Fruit fly (Drosophila melanogaster) whole organism, embryonic: ENCODE results near the gene xmas.
A peak's percentile ranks its signal among the peaks of the same experiment; 100 is the strongest.

Source experiments
- Atf-2 ChIP-seq: fragments of 200-800 bp; sonication (Bioruptor generic); optimal IDR thresholded peaks from 2 replicates; lab custom pipeline; 2016; ENCODE audit warnings: missing biosample characterization, missing genetic modification characterization
- Bdp1 ChIP-seq: fragments of 200-800 bp; sonication (Bioruptor generic); optimal IDR thresholded peaks from 3 replicates; lab custom pipeline; 2016; ENCODE audit warnings: missing biosample characterization, missing genetic modification characterization
- Bgb ChIP-seq: fragments of 200-800 bp; sonication (Bioruptor generic); IDR thresholded peaks from 2 replicates; pipeline ENCODE4 v1.3.6; 2022; ENCODE audit warnings: missing biosample characterization, missing genetic modification characterization; ENCODE audit not compliant: partially characterized antibody
- Bteb2 ChIP-seq: fragments of 200-800 bp; sonication (Bioruptor generic); optimal IDR thresholded peaks from 2 replicates; lab custom pipeline; 2016; ENCODE audit warnings: missing biosample characterization, missing genetic modification characterization
- CG1024 ChIP-seq: fragments of 200-800 bp; sonication (Bioruptor generic); IDR thresholded peaks from 2 replicates; pipeline ENCODE4 v1.3.6; 2022; ENCODE audit warnings: missing biosample characterization, missing genetic modification characterization
- CG10267 ChIP-seq: fragments of 200-800 bp; sonication (Bioruptor generic); optimal IDR thresholded peaks from 2 replicates; lab custom pipeline; 2018; ENCODE audit warnings: missing biosample characterization, mild to moderate bottlenecking, missing genetic modification characterization, moderate library complexity
- CG11247 ChIP-seq: fragments of 200-800 bp; sonication (Bioruptor generic); IDR thresholded peaks from 2 replicates; pipeline ENCODE4 v1.3.6; 2022; ENCODE audit warnings: missing biosample characterization, missing genetic modification characterization
- CG12769 ChIP-seq: fragments of 200-800 bp; sonication (Bioruptor generic); optimal IDR thresholded peaks from 2 replicates; lab custom pipeline; 2019; ENCODE audit warnings: missing biosample characterization, mild to moderate bottlenecking, missing genetic modification characterization, moderate library complexity
- CG18011 ChIP-seq: fragments of 200-800 bp; sonication (Bioruptor generic); optimal IDR thresholded peaks from 2 replicates; lab custom pipeline; 2017; ENCODE audit warnings: missing biosample characterization, missing genetic modification characterization, mild to moderate bottlenecking, moderate library complexity, missing genotype
- CG2199 ChIP-seq: fragments of 200-800 bp; sonication (Bioruptor generic); IDR thresholded peaks from 3 replicates; pipeline ENCODE4 v1.3.6; 2022; ENCODE audit warnings: missing biosample characterization, missing genetic modification characterization
- CG30403 ChIP-seq: fragments of 200-800 bp; sonication (Bioruptor generic); optimal IDR thresholded peaks from 3 replicates; lab custom pipeline; 2016; ENCODE audit warnings: missing biosample characterization, missing genetic modification characterization
- CG31441 ChIP-seq: fragments of 200-800 bp; sonication (Bioruptor generic); IDR thresholded peaks from 2 replicates; pipeline ENCODE4 v1.3.6; 2022; ENCODE audit warnings: missing biosample characterization, missing genetic modification characterization
- CG32532 ChIP-seq: fragments of 200-800 bp; sonication (Bioruptor generic); IDR thresholded peaks from 2 replicates; pipeline ENCODE4 v1.3.6; 2022; ENCODE audit warnings: missing biosample characterization, missing genetic modification characterization
- CG33557 ChIP-seq: fragments of 200-800 bp; sonication (Bioruptor generic); optimal IDR thresholded peaks from 2 replicates; lab custom pipeline; 2019; ENCODE audit warnings: missing biosample characterization, mild to moderate bottlenecking, missing genetic modification characterization, moderate library complexity
- CG34224 ChIP-seq: fragments of 200-800 bp; sonication (Bioruptor generic); IDR thresholded peaks from 3 replicates; pipeline ENCODE4 v1.3.6; 2022; ENCODE audit warnings: missing biosample characterization, missing genetic modification characterization; ENCODE audit not compliant: partially characterized antibody
- CG3995 ChIP-seq: fragments of 200-800 bp; sonication (Bioruptor generic); optimal IDR thresholded peaks from 3 replicates; lab custom pipeline; 2016; ENCODE audit warnings: missing biosample characterization, missing genetic modification characterization
- CG42726 ChIP-seq: fragments of 200-800 bp; sonication (Bioruptor generic); IDR thresholded peaks from 2 replicates; pipeline ENCODE4 v1.3.6; 2022; ENCODE audit warnings: missing biosample characterization, missing genetic modification characterization; ENCODE audit not compliant: partially characterized antibody
- CG4328 ChIP-seq: fragments of 200-800 bp; sonication (Bioruptor generic); optimal IDR thresholded peaks from 3 replicates; lab custom pipeline; 2017; ENCODE audit warnings: missing biosample characterization, missing genetic modification reagents, missing genetic modification characterization
- CG4820 ChIP-seq: fragments of 200-800 bp; sonication (Bioruptor generic); optimal IDR thresholded peaks from 3 replicates; lab custom pipeline; 2016; ENCODE audit warnings: missing biosample characterization, missing genetic modification characterization
- CG5180 ChIP-seq: fragments of 200-800 bp; sonication (Bioruptor generic); optimal IDR thresholded peaks from 3 replicates; lab custom pipeline; 2017; ENCODE audit warnings: missing biosample characterization, missing genetic modification characterization, mild to moderate bottlenecking, moderate library complexity, missing genetic modification reagents
- CG6254 ChIP-seq: fragments of 200-800 bp; sonication (Bioruptor generic); optimal IDR thresholded peaks from 3 replicates; lab custom pipeline; 2017; ENCODE audit warnings: mild to moderate bottlenecking, missing biosample characterization, missing genetic modification reagents, missing genetic modification characterization
- CoRest ChIP-seq: fragments of 200-800 bp; sonication (Bioruptor generic); optimal IDR thresholded peaks from 3 replicates; lab custom pipeline; 2018; ENCODE audit warnings: missing biosample characterization, mild to moderate bottlenecking, missing genetic modification characterization, moderate library complexity
- D19A ChIP-seq: fragments of 200-800 bp; optimal IDR thresholded peaks from 3 replicates; lab custom pipeline; 2019; ENCODE audit warnings: missing biosample characterization, mild to moderate bottlenecking, missing genetic modification characterization, moderate library complexity
- D19B ChIP-seq: fragments of 200-800 bp; sonication (Bioruptor generic); optimal IDR thresholded peaks from 2 replicates; lab custom pipeline; 2017; ENCODE audit warnings: missing biosample characterization, mild to moderate bottlenecking, missing genetic modification characterization
- Deaf1 ChIP-seq: fragments of 200-800 bp; optimal IDR thresholded peaks from 3 replicates; lab custom pipeline; 2019; ENCODE audit warnings: missing biosample characterization, mild to moderate bottlenecking, missing genetic modification characterization, moderate library complexity
- Dip3 ChIP-seq: fragments of 200-800 bp; sonication (Bioruptor generic); optimal IDR thresholded peaks from 3 replicates; lab custom pipeline; 2016; ENCODE audit warnings: missing biosample characterization, missing genetic modification characterization
- Elba2 ChIP-seq: fragments of 200-800 bp; sonication (Bioruptor generic); optimal IDR thresholded peaks from 3 replicates; lab custom pipeline; 2016; ENCODE audit warnings: missing biosample characterization, missing genetic modification characterization
- Fer1 ChIP-seq: fragments of 200-800 bp; sonication (Bioruptor generic); optimal IDR thresholded peaks from 2 replicates; lab custom pipeline; 2017; ENCODE audit warnings: missing biosample characterization, mild to moderate bottlenecking, missing genetic modification characterization
- GATAe ChIP-seq: fragments of 200-800 bp; sonication (Bioruptor generic); conservative IDR thresholded peaks from 2 replicates; pipeline ENCODE4 v1.3.6; 2022; ENCODE audit warnings: missing biosample characterization, missing genetic modification characterization
- Hr51 ChIP-seq, 2 experiments: fragments of 200-800 bp; sonication (Bioruptor generic); optimal IDR thresholded peaks; 2 replicates in 1 of 2; 3 replicates in 1 of 2; lab custom pipeline; 2016 to 2018; ENCODE audit warnings: missing biosample characterization in 2 of 2, missing genetic modification characterization in 2 of 2, mild to moderate bottlenecking in 1 of 2, moderate library complexity in 1 of 2
- MTF-1 ChIP-seq: fragments of 200-800 bp; sonication (Bioruptor generic); optimal IDR thresholded peaks from 2 replicates; lab custom pipeline; 2018; ENCODE audit warnings: missing biosample characterization, mild to moderate bottlenecking, missing genetic modification characterization, borderline replicate concordance
- Med ChIP-seq: fragments of 200-800 bp; sonication (Bioruptor generic); peaks from one replicate; lab custom pipeline; 2016; ENCODE audit warnings: missing biosample characterization, missing genetic modification characterization, mild to moderate bottlenecking, inconsistent platforms, moderate library complexity
- Mrtf ChIP-seq: fragments of 200-800 bp; sonication (Bioruptor generic); IDR thresholded peaks from 3 replicates; pipeline ENCODE4 v1.3.6; 2022; ENCODE audit warnings: missing biosample characterization, missing genetic modification characterization
- Neu2 ChIP-seq: fragments of 200-800 bp; sonication (Bioruptor generic); optimal IDR thresholded peaks from 3 replicates; lab custom pipeline; 2016; ENCODE audit warnings: missing biosample characterization, missing genetic modification characterization, borderline replicate concordance
- Rfx ChIP-seq: fragments of 200-800 bp; sonication (Bioruptor generic); IDR thresholded peaks from 2 replicates; pipeline ENCODE4 v1.3.6; 2022; ENCODE audit warnings: missing biosample characterization, missing genetic modification characterization
- bab2 ChIP-seq: fragments of 200-800 bp; sonication (Bioruptor generic); optimal IDR thresholded peaks from 2 replicates; lab custom pipeline; 2016; ENCODE audit warnings: missing biosample characterization, missing genetic modification characterization
- croc ChIP-seq: fragments of 200-800 bp; sonication (Bioruptor generic); conservative IDR thresholded peaks from 3 replicates; pipeline ENCODE4 v1.3.6; 2022; ENCODE audit warnings: missing biosample characterization, missing genetic modification characterization
- grau ChIP-seq: fragments of 200-800 bp; optimal IDR thresholded peaks from 3 replicates; lab custom pipeline; 2019; ENCODE audit warnings: missing biosample characterization, mild to moderate bottlenecking, missing genetic modification characterization, moderate library complexity
- klu ChIP-seq: fragments of 200-800 bp; sonication (Bioruptor generic); IDR thresholded peaks from 2 replicates; pipeline ENCODE4 v1.3.6; 2022; ENCODE audit warnings: missing biosample characterization, missing genetic modification characterization
- lab ChIP-seq: fragments of 200-800 bp; sonication (Bioruptor generic); optimal IDR thresholded peaks from 3 replicates; lab custom pipeline; 2017; ENCODE audit warnings: missing biosample characterization, missing genetic modification characterization, mild to moderate bottlenecking, moderate library complexity, missing genetic modification reagents
- nerfin-2 ChIP-seq: fragments of 200-800 bp; sonication (Bioruptor generic); IDR thresholded peaks from 2 replicates; pipeline ENCODE4 v1.3.6; 2022; ENCODE audit warnings: missing biosample characterization, missing genetic modification characterization; ENCODE audit not compliant: partially characterized antibody
- onecut ChIP-seq: fragments of 200-800 bp; sonication (Bioruptor generic); IDR thresholded peaks from 2 replicates; pipeline ENCODE4 v1.3.6; 2022; ENCODE audit warnings: missing biosample characterization, missing genetic modification characterization
- pan ChIP-seq, 4 experiments: fragments of >200 bp in 3 of 4; fragments of 200-800 bp in 1 of 4; sonication (Bioruptor generic) in 1 of 4; optimal IDR thresholded peaks in 3 of 4; IDR thresholded peaks in 1 of 4; 2 replicates each; pipeline versions ENCODE4 v1.3.6 to Lab custom; 2017 to 2022; ENCODE audit warnings: missing biosample characterization in 2 of 4, missing genetic modification characterization in 2 of 4, mixed read lengths in 1 of 4
- salm ChIP-seq: fragments of 200-800 bp; sonication (Bioruptor generic); optimal IDR thresholded peaks from 2 replicates; lab custom pipeline; 2018; ENCODE audit warnings: missing biosample characterization, mild to moderate bottlenecking, missing genetic modification characterization
- scrt ChIP-seq: fragments of 200-800 bp; sonication (Bioruptor generic); optimal IDR thresholded peaks from 2 replicates; lab custom pipeline; 2018; ENCODE audit warnings: missing biosample characterization, mild to moderate bottlenecking, missing genetic modification characterization, moderate library complexity
- tin ChIP-seq: fragments of 200-800 bp; sonication (Bioruptor generic); optimal IDR thresholded peaks from 3 replicates; lab custom pipeline; 2016; ENCODE audit warnings: missing biosample characterization, missing genetic modification characterization
- trem ChIP-seq: fragments of 200-800 bp; optimal IDR thresholded peaks from 3 replicates; lab custom pipeline; 2019; ENCODE audit warnings: missing biosample characterization, mild to moderate bottlenecking, missing genetic modification characterization, moderate library complexity
- zen ChIP-seq: fragments of 200-800 bp; sonication (Bioruptor generic); optimal IDR thresholded peaks from 3 replicates; lab custom pipeline; 2018; ENCODE audit warnings: missing biosample characterization, mild to moderate bottlenecking, missing genetic modification characterization, moderate library complexity

Gene xmas

DNA sequence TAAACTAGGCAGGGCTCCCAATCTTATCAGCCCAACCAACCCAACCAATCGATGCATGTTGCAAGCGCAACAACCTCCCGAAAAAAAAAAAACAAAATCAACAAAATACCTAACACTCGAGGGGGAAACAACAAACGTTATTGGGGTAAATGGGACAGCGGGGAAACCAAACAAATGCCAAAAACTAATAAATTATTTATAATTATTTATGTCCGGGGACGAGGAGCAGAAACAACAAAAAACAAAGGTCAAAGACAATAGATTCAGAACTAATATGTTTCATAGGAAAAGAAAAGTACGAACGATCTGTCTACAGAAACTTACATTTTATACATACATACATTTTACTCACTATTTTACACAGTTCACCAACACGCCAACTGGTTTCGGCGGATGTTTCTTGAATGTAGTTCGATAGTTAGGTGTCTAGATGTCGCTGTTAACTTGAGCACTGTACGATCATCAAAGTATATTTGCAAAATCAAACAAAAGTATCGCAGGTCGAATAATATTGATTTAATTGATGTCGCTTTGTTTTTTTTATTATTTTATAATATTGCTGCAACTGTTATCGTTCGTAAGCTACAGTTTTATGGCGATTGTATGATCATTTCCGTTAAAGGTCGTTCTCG is 16.6 kb upstream of the xmas start (continued):
- TF ChIP-seq CG32532 (GFP tag; lab: Robert Waterston, UW) (peak; percentile 74), CG31441 (0 out of 2 replicates have a peak, but pooled peaks have one; percentile 14), CG34224 (GFP tag; lab: Robert Waterston, UW) (no peak), Atf-2 (GFP tag; lab: Kevin White, UChicago) (no peak), Hr51 (GFP tag; optimal IDR thresholded peaks at IDR 0.05; lab: Kevin White, UChicago) (peak in 1 of 2 experiments; percentile 6), Deaf1 (tag; lab: Kevin White, UChicago) (no peak), CG42726 (GFP tag; lab: Robert Waterston, UW) (peak; percentile 58; the same call in 1 of the 2 replicates), Elba2 (GFP tag; lab: Kevin White, UChicago) (no peak), grau (peak; percentile 37), trem (no peak), CG3995 (GFP tag; lab: Kevin White, UChicago) (no peak), zen (tag; lab: Kevin White, UChicago) (peak; percentile 7), MTF-1 (peak; percentile 8), Rfx (GFP tag; lab: Robert Waterston, UW) (peak; percentile 65), Neu2 (GFP tag; lab: Kevin White, UChicago) (no peak), CG4820 (GFP tag; lab: Kevin White, UChicago) (peak; percentile 16), lab (GFP tag; lab: Kevin White, UChicago) (no peak), GATAe (no peak), croc (GFP tag; lab: Robert Waterston, UW) (peak; percentile 14; the same call in 1 of the 3 replicates), Fer1 (GFP tag; lab: Kevin White, UChicago) (no peak), tin (GFP tag; lab: Kevin White, UChicago) (peak; percentile 21), Bteb2 (GFP tag; lab: Kevin White, UChicago) (no peak), scrt (GFP tag; lab: Kevin White, UChicago) (no peak), pan (optimal IDR thresholded peaks at IDR 0.05; lab: Kevin White, UChicago) (no peak), pan (GFP tag; optimal IDR thresholded peaks at IDR 0.05 in 1 of 2, IDR thresholded peaks at IDR 0.05 in 1 of 2) (peak in 1 of 2 experiments; percentile 32), Med (GFP tag; lab: Kevin White, UChicago) (peak; percentile 86), CG2199 (GFP tag; lab: Robert Waterston, UW) (peak; percentile 93), Bdp1 (GFP tag; lab: Kevin White, UChicago) (peak; percentile 9), klu (GFP tag; lab: Robert Waterston, UW) (no peak), nerfin-2 (GFP tag; lab: Robert Waterston, UW) (no peak), CG6254 (GFP tag; lab: Kevin White, UChicago) (no peak), D19A (tag; lab: Kevin White, UChicago) (no peak), CG30403 (GFP tag; lab: Kevin White, UChicago) (peak; percentile 54), CG11247 (GFP tag; lab: Robert Waterston, UW) (peak; percentile 54), CG4328 (GFP tag; lab: Kevin White, UChicago) (no peak), salm (tag; lab: Kevin White, UChicago) (no peak), onecut (GFP tag; lab: Robert Waterston, UW) (0 out of 2 replicates have a peak, but pooled peaks have one; percentile 11), CG10267 (peak; percentile 41), CG5180 (GFP tag; lab: Kevin White, UChicago) (no peak), CG18011 (GFP tag; lab: Kevin White, UChicago) (no peak), CoRest (tag; lab: Kevin White, UChicago) (peak; percentile 50), Mrtf (GFP tag; lab: Robert Waterston, UW) (peak; percentile 42; the same call in 1 of the 3 replicates), D19B (GFP tag; lab: Kevin White, UChicago) (no peak), bab2 (GFP tag; lab: Kevin White, UChicago) (no peak), CG33557 (peak; percentile 17), Bgb (GFP tag; lab: Robert Waterston, UW) (peak; percentile 77), CG12769 (tag; lab: Kevin White, UChicago) (no peak), Dip3 (peak; percentile 17), CG1024 (no peak)
